Worm (Caenorhabditis elegans) whole organism, L2 larva: ENCODE results near the gene Y39B6A.42.

Experiments used
- ama-1 ChIP-seq: fragments of 150-350 bp; optimal IDR thresholded peaks from 2 replicates; lab custom pipeline; 2018; ENCODE audit warnings: inconsistent platforms
- crh-2 ChIP-seq: sonication (generic microtip); optimal IDR thresholded peaks from 2 replicates; lab custom pipeline; 2017; ENCODE audit warnings: missing biosample characterization, missing genetic modification characterization
- elt-3 ChIP-seq: sonication (generic microtip); optimal IDR thresholded peaks from 2 replicates; lab custom pipeline; 2017; ENCODE audit warnings: missing biosample characterization, missing genetic modification characterization
- nhr-10 ChIP-seq: sonication (generic microtip); optimal IDR thresholded peaks from 2 replicates; lab custom pipeline; 2017; ENCODE audit warnings: missing biosample characterization, missing genetic modification characterization
- nhr-77 ChIP-seq: fragments of 150-350 bp; optimal IDR thresholded peaks from 2 replicates; lab custom pipeline; 2014; ENCODE audit warnings: missing biosample characterization, missing genetic modification characterization
- skn-1 ChIP-seq: sonication (generic microtip); optimal IDR thresholded peaks from 2 replicates; lab custom pipeline; 2017; ENCODE audit warnings: missing biosample characterization, missing genetic modification characterization
- sma-3 ChIP-seq: sonication (generic microtip); optimal IDR thresholded peaks from 2 replicates; lab custom pipeline; 2016; ENCODE audit warnings: missing genetic modification reagents, missing genetic modification characterization, missing compliant biosample characterization
- sma-9 ChIP-seq, 2 experiments: fragments of 150-350 bp in 1 of 2; sonication (generic microtip) in 1 of 2; optimal IDR thresholded peaks; 2 replicates each; lab custom pipeline; 2014 to 2016; ENCODE audit warnings: missing genetic modification characterization in 2 of 2, mild to moderate bottlenecking in 1 of 2, missing biosample characterization in 1 of 2, missing compliant biosample characterization in 1 of 2, missing genetic modification reagents in 1 of 2, moderate library complexity in 1 of 2
- unc-62 ChIP-seq: fragments of 150-350 bp; optimal IDR thresholded peaks from 2 replicates; lab custom pipeline; 2014; ENCODE audit warnings: missing biosample characterization, missing genetic modification reagents, missing genetic modification characterization
- zag-1 ChIP-seq: fragments of 150-350 bp; optimal IDR thresholded peaks from 2 replicates; lab custom pipeline; 2014; ENCODE audit warnings: missing biosample characterization, missing genetic modification characterization
- ztf-4 ChIP-seq: fragments of 150-350 bp; optimal IDR thresholded peaks from 2 replicates; lab custom pipeline; 2014; ENCODE audit warnings: missing biosample characterization, missing genetic modification characterization

DNA sequence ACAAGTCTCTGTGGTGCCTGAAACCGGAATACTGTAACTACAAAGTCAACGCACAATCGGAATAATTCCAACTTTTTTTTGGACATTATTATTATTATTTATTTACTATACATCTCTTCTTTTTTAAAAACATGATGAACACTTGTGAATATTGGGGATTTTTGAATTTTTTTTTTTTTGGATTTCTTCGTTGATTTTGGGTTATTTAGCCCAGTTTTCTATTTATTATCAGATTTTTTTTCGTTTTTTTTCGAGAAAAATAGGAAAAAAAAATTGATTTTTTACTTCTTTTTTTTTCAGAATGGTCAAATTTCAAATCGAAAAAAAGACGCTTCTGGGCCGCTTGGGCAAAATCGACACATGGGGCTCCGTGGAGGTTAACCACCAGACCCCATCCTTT, 28.6 kb upstream of the Y39B6A.42 start, which contains the start of gene tgt-2:
- TF ChIP-seq sma-9 (GFP tag; optimal IDR thresholded peaks at IDR 0.05; lab: Kevin White, UChicago) (no peak), sma-9 (tag; optimal IDR thresholded peaks at IDR 0.05; lab: Kevin White, UChicago) (no peak), skn-1 (tag; lab: Kevin White, UChicago) (no peak), nhr-10 (tag; lab: Kevin White, UChicago) (no peak), zag-1 (tag; lab: Kevin White, UChicago) (no peak), ama-1 (no peak), ztf-4 (no peak), crh-2 (no peak), elt-3 (tag; lab: Kevin White, UChicago) (no peak), nhr-77 (tag; lab: Kevin White, UChicago) (no peak), sma-3 (GFP tag; lab: Kevin White, UChicago) (no peak), unc-62 (no peak)
